Fruit fly (Drosophila melanogaster): ENCODE measurements around the gene VhaM9.7-a.

Gene VhaM9.7-a

DNA sequence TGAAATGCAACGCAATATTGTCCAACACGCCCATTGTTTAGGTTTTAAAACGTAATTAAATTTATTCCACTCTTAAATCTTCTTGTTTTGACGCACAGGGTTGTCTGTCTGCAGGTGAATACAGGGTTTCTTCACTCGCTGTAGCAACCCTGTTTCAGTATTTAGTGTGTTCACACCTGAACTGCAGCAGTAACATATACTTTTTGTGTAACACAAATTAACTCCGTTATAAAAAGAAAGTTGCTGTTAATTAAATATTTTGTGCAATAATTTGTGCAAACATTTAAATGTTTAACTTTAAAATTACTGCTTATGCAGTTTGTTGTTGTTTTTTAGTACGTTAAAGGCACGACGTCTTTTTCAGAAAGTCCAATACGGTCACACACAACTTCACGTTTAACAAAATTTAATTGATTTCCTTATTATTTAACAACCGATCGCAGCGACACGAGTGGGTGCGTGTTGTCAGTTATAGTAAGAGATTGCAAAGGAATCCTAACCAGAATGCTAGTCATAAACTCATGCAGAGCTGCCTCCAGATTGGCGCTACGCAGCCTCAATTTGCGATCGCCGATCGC, 29.7 kb downstream of the VhaM9.7-a start, which contains the start of the genes CG15012 and Fdx2:
Gene CG15012, minus strand, starts transcription at position 127 of the 578 bp plus-strand sequence.
Gene Fdx2, plus strand, starts transcription at position 363 of the 578 bp plus-strand sequence.
- TF ChIP-seq vri (GFP tag; optimal IDR thresholded peaks at IDR 0.05) = peak; percentile 57
- TF ChIP-seq CG31627 (GFP tag; optimal IDR thresholded peaks at IDR 0.05) = peak; percentile 21
- TF ChIP-seq CG6808 (GFP tag; optimal IDR thresholded peaks at IDR 0.05) = no peak
- TF ChIP-seq Eip78C (GFP tag) = peak; percentile 21
- TF ChIP-seq Hr39 (GFP tag; optimal IDR thresholded peaks at IDR 0.05) = peak; percentile 35
- TF ChIP-seq lz (GFP tag; optimal IDR thresholded peaks at IDR 0.05) = peak; percentile 33
- peak; percentile 6 for TF ChIP-seq achi (GFP tag; optimal IDR thresholded peaks at IDR 0.05)
- TF ChIP-seq esn (GFP tag; optimal IDR thresholded peaks at IDR 0.05) = peak; percentile 51
- no peak for TF ChIP-seq salr (GFP tag; optimal IDR thresholded peaks at IDR 0.05)
- TF ChIP-seq CG6792 (GFP tag; optimal IDR thresholded peaks at IDR 0.05) = no peak
- TF ChIP-seq topi (GFP tag; optimal IDR thresholded peaks at IDR 0.05) = peak; percentile 34
- TF ChIP-seq cyc (GFP tag; optimal IDR thresholded peaks at IDR 0.05) = peak; percentile 34
- peak; percentile 78 for TF ChIP-seq Sox14 (GFP tag; optimal IDR thresholded peaks at IDR 0.05)
- TF ChIP-seq CG3032 (tag; optimal IDR thresholded peaks at IDR 0.05) = peak; percentile 30

dm6 chr3L:4293304-4293703, 30.8 kb downstream of the VhaM9.7-a start:
- TF ChIP-seq fkh (GFP tag; optimal IDR thresholded peaks at IDR 0.05) = no peak
- TF ChIP-seq CG15336 (GFP tag; IDR thresholded peaks at IDR 0.05) = peak; percentile 49
- TF ChIP-seq CG3919 (GFP tag; optimal IDR thresholded peaks at IDR 0.05) = no peak
- TF ChIP-seq Hr4 (GFP tag; optimal IDR thresholded peaks at IDR 0.05) = no peak
- peak; percentile 27 for TF ChIP-seq CG32006 (GFP tag; optimal IDR thresholded peaks at IDR 0.05)
- no peak for TF ChIP-seq fd59A (GFP tag; optimal IDR thresholded peaks at IDR 0.05)
- TF ChIP-seq Hr39 (GFP tag; optimal IDR thresholded peaks at IDR 0.05) = no peak
- no peak for TF ChIP-seq CG3032 (tag; optimal IDR thresholded peaks at IDR 0.05)
- no peak for TF ChIP-seq Gug (GFP tag; IDR thresholded peaks at IDR 0.05)
- TF ChIP-seq CG34406 (GFP tag; optimal IDR thresholded peaks at IDR 0.05) = no peak
- no peak for TF ChIP-seq Hr38 (GFP tag; optimal IDR thresholded peaks at IDR 0.05)

- TF ChIP-seq Sox102F (GFP tag; optimal IDR thresholded peaks at IDR 0.05) (no peak), Ets96B (tag; optimal IDR thresholded peaks at IDR 0.05) (no peak), fkh (GFP tag; optimal IDR thresholded peaks at IDR 0.05) (peak; percentile 31), CG7368 (GFP tag; optimal IDR thresholded peaks at IDR 0.05) (no peak), svp (GFP tag) (no peak), CG34406 (GFP tag; optimal IDR thresholded peaks at IDR 0.05) (no peak), CG6276 (GFP tag; optimal IDR thresholded peaks at IDR 0.05) (no peak), vri (GFP tag; optimal IDR thresholded peaks at IDR 0.05) (peak; percentile 57), CG31627 (GFP tag; optimal IDR thresholded peaks at IDR 0.05) (no peak), CG11902 (GFP tag; optimal IDR thresholded peaks at IDR 0.05) (no peak), dsx (GFP tag; optimal IDR thresholded peaks at IDR 0.05; ENCODE audit: poor library complexity, severe bottlenecking) (no peak), Eip78C (GFP tag) (peak; percentile 52)
Observed at dm6 chr3L:4293711-4294110, 31.2 kb downstream of the VhaM9.7-a start.

dm6 chr3L:4296760-4297159, 34.3 kb downstream of the VhaM9.7-a start:
- TF ChIP-seq Blimp-1 (GFP tag; optimal IDR thresholded peaks at IDR 0.05) (peak; percentile 37), Gug (GFP tag; IDR thresholded peaks at IDR 0.05) (no peak), CG3919 (GFP tag; optimal IDR thresholded peaks at IDR 0.05) (no peak), CG31627 (GFP tag; optimal IDR thresholded peaks at IDR 0.05) (no peak), vri (GFP tag; optimal IDR thresholded peaks at IDR 0.05) (no peak), CG6854 (GFP tag; optimal IDR thresholded peaks at IDR 0.05) (no peak), CG32006 (GFP tag; optimal IDR thresholded peaks at IDR 0.05) (no peak), Smox (GFP tag; optimal IDR thresholded peaks at IDR 0.05) (no peak)

DNA sequence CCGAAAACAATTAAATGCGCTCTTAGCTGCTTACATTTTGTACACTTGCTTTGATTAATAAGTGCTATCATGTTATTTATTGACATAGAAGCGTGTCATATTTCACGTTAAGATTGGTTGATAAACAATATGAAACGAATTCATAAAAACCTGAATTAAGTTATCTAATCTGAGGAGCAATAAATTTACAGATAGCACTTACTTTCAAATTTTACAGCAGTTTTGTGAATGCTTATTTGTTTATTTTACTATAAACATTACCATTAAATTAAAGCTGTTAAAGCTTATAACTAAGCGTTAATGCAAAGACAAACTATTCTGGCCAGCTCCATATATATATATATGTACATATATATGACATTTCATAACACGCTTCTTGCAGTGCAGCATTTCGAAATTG, 39.6 kb downstream of the VhaM9.7-a start:
- TF ChIP-seq CG32006 (GFP tag; optimal IDR thresholded peaks at IDR 0.05) = peak; percentile 65
- TF ChIP-seq lz (GFP tag; optimal IDR thresholded peaks at IDR 0.05) = no peak
- TF ChIP-seq acj6 (GFP tag; optimal IDR thresholded peaks at IDR 0.05) = no peak
- no peak for TF ChIP-seq fd85E (GFP tag; optimal IDR thresholded peaks at IDR 0.05)
- TF ChIP-seq CG3919 (GFP tag; optimal IDR thresholded peaks at IDR 0.05) = no peak
- TF ChIP-seq Ets96B (tag; optimal IDR thresholded peaks at IDR 0.05) = no peak
- no peak for TF ChIP-seq Met (GFP tag; optimal IDR thresholded peaks at IDR 0.05)
- no peak for TF ChIP-seq CG16779 (tag; optimal IDR thresholded peaks at IDR 0.05)
- TF ChIP-seq CG6808 (GFP tag; optimal IDR thresholded peaks at IDR 0.05) = no peak
- TF ChIP-seq svp (GFP tag) = no peak
- peak; percentile 44; the same call in 2 of the 3 replicates for TF ChIP-seq CG8119 (GFP tag; IDR thresholded peaks at IDR 0.05)
- 0 out of 2 replicates have a peak, but pooled peaks have one; percentile 34 for TF ChIP-seq CG15336 (GFP tag; IDR thresholded peaks at IDR 0.05)
- TF ChIP-seq CG7368 (GFP tag; optimal IDR thresholded peaks at IDR 0.05) = no peak
- peak; percentile 25 for TF ChIP-seq CG6276 (GFP tag; optimal IDR thresholded peaks at IDR 0.05)
- TF ChIP-seq Hr4 (GFP tag; optimal IDR thresholded peaks at IDR 0.05) = peak; percentile 46
- peak; percentile 76 for TF ChIP-seq Eip78C (GFP tag)
- peak; percentile 51 for TF ChIP-seq CG4318 (GFP tag; optimal IDR thresholded peaks at IDR 0.05)

All from whole organism, prepupa.